Fruit fly (Drosophila melanogaster) whole organism, embryonic: ENCODE data around the gene Dis3l2.

Source experiments
- BtbVII ChIP-seq: fragments of 200-800 bp; sonication (Bioruptor generic); optimal IDR thresholded peaks from 3 replicates; lab custom pipeline; 2017; ENCODE audit warnings: missing biosample characterization, mild to moderate bottlenecking, missing genetic modification characterization
- CG10209 ChIP-seq: fragments of 200-800 bp; sonication (Bioruptor generic); optimal IDR thresholded peaks from 3 replicates; lab custom pipeline; 2017; ENCODE audit warnings: missing biosample characterization, mild to moderate bottlenecking, missing genetic modification characterization, missing genetic modification reagents
- CG10654 ChIP-seq: fragments of 200-800 bp; sonication (Bioruptor generic); optimal IDR thresholded peaks from 2 replicates; lab custom pipeline; 2016; ENCODE audit warnings: missing biosample characterization, missing genetic modification characterization
- CG10959 ChIP-seq: fragments of 200-800 bp; sonication (Bioruptor generic); IDR thresholded peaks from 2 replicates; pipeline ENCODE4 v1.3.6; 2022; ENCODE audit warnings: missing biosample characterization, missing genetic modification characterization
- CG12299 ChIP-seq: fragments of 200-800 bp; sonication (Bioruptor generic); optimal IDR thresholded peaks from 2 replicates; lab custom pipeline; 2018; ENCODE audit warnings: missing biosample characterization, mild to moderate bottlenecking, missing genetic modification characterization
- CG15479 ChIP-seq: fragments of 200-800 bp; sonication (Bioruptor generic); optimal IDR thresholded peaks from 3 replicates; lab custom pipeline; 2019; ENCODE audit warnings: missing biosample characterization, mild to moderate bottlenecking, missing genetic modification characterization, moderate library complexity
- CG17802 ChIP-seq: fragments of 200-800 bp; sonication (Bioruptor generic); optimal IDR thresholded peaks from 2 replicates; lab custom pipeline; 2018; ENCODE audit warnings: missing biosample characterization, mild to moderate bottlenecking, missing genetic modification characterization, moderate library complexity
- CG18619 ChIP-seq: fragments of 200-800 bp; sonication (Bioruptor generic); optimal IDR thresholded peaks from 3 replicates; lab custom pipeline; 2017; ENCODE audit warnings: missing biosample characterization, mild to moderate bottlenecking, missing genetic modification characterization
- CG2116 ChIP-seq: fragments of 200-800 bp; sonication (Bioruptor generic); optimal IDR thresholded peaks from 3 replicates; lab custom pipeline; 2018; ENCODE audit warnings: missing biosample characterization, mild to moderate bottlenecking, missing genetic modification characterization
- CG2199 ChIP-seq: fragments of 200-800 bp; sonication (Bioruptor generic); IDR thresholded peaks from 3 replicates; pipeline ENCODE4 v1.3.6; 2022; ENCODE audit warnings: missing biosample characterization, missing genetic modification characterization
- CG30431 ChIP-seq: fragments of 200-800 bp; sonication (Bioruptor generic); optimal IDR thresholded peaks from 2 replicates; lab custom pipeline; 2017; ENCODE audit warnings: missing biosample characterization, missing genetic modification characterization
- CG3163 ChIP-seq: fragments of 200-800 bp; sonication (Bioruptor generic); optimal IDR thresholded peaks from 3 replicates; lab custom pipeline; 2016; ENCODE audit warnings: missing biosample characterization, missing genetic modification characterization
- CG32767 ChIP-seq: fragments of 200-800 bp; sonication (Bioruptor generic); IDR thresholded peaks from 2 replicates; pipeline ENCODE4 v1.3.6; 2022; ENCODE audit warnings: missing biosample characterization, missing genetic modification characterization
- CG3281 ChIP-seq: fragments of 200-800 bp; sonication (Bioruptor generic); optimal IDR thresholded peaks from 3 replicates; lab custom pipeline; 2017; ENCODE audit warnings: missing biosample characterization, mild to moderate bottlenecking, missing genetic modification characterization
- CG33557 ChIP-seq: fragments of 200-800 bp; sonication (Bioruptor generic); optimal IDR thresholded peaks from 2 replicates; lab custom pipeline; 2019; ENCODE audit warnings: missing biosample characterization, mild to moderate bottlenecking, missing genetic modification characterization, moderate library complexity
- CG4707 ChIP-seq: fragments of 200-800 bp; sonication (Bioruptor generic); optimal IDR thresholded peaks from 2 replicates; lab custom pipeline; 2018; ENCODE audit warnings: missing biosample characterization, mild to moderate bottlenecking, missing genetic modification characterization, moderate library complexity
- CG6654 ChIP-seq: fragments of 200-800 bp; sonication (Bioruptor generic); optimal IDR thresholded peaks from 2 replicates; lab custom pipeline; 2017; ENCODE audit warnings: missing biosample characterization, mild to moderate bottlenecking, missing genetic modification characterization
- CG7786 ChIP-seq: fragments of 200-800 bp; sonication (Bioruptor generic); optimal IDR thresholded peaks from 2 replicates; lab custom pipeline; 2016; ENCODE audit warnings: missing biosample characterization, missing genetic modification characterization
- D ChIP-seq, 2 experiments: fragments of 200-800 bp in 1 of 2; fragments of >200 bp in 1 of 2; sonication (Bioruptor generic) in 1 of 2; optimal IDR thresholded peaks; 2 replicates in 1 of 2; 3 replicates in 1 of 2; lab custom pipeline; 2017; ENCODE audit warnings: mild to moderate bottlenecking in 1 of 2, missing biosample characterization in 1 of 2, missing genetic modification characterization in 1 of 2, missing genetic modification reagents in 1 of 2
- HLHmδ ChIP-seq: fragments of 200-800 bp; sonication (Bioruptor generic); optimal IDR thresholded peaks from 2 replicates; lab custom pipeline; 2018; ENCODE audit warnings: missing biosample characterization, mild to moderate bottlenecking, missing genetic modification characterization, moderate library complexity
- Mrtf ChIP-seq: fragments of 200-800 bp; sonication (Bioruptor generic); IDR thresholded peaks from 3 replicates; pipeline ENCODE4 v1.3.6; 2022; ENCODE audit warnings: missing biosample characterization, missing genetic modification characterization
- Nf-YA ChIP-seq: fragments of 200-800 bp; sonication (Bioruptor generic); IDR thresholded peaks from 2 replicates; pipeline ENCODE4 v1.3.6; 2022; ENCODE audit warnings: missing biosample characterization, missing genetic modification characterization
- Pdp1 ChIP-seq, 2 experiments: fragments of 200-800 bp; sonication (Bioruptor generic); optimal IDR thresholded peaks; 3 replicates each; lab custom pipeline; 2016; ENCODE audit warnings: missing biosample characterization in 2 of 2, missing genetic modification characterization in 2 of 2, mild to moderate bottlenecking in 1 of 2, moderate library complexity in 1 of 2
- Rx ChIP-seq: fragments of 200-800 bp; sonication (Bioruptor generic); IDR thresholded peaks from 2 replicates; pipeline ENCODE4 v1.3.6; 2022; ENCODE audit warnings: missing biosample characterization, missing genetic modification characterization
- TFAM ChIP-seq: fragments of 200-800 bp; sonication (Bioruptor generic); optimal IDR thresholded peaks from 2 replicates; lab custom pipeline; 2017; ENCODE audit warnings: missing biosample characterization, missing genetic modification characterization, inconsistent platforms
- Vsx1 ChIP-seq: fragments of 200-800 bp; sonication (Bioruptor generic); optimal IDR thresholded peaks from 2 replicates; lab custom pipeline; 2017; ENCODE audit warnings: missing biosample characterization, mild to moderate bottlenecking, missing genetic modification characterization, missing genetic modification reagents
- ap ChIP-seq: fragments of 200-800 bp; sonication (Bioruptor generic); IDR thresholded peaks from 2 replicates; pipeline ENCODE4 v1.3.6; 2022; ENCODE audit warnings: missing biosample characterization, missing genetic modification characterization
- ase ChIP-seq: fragments of 200-800 bp; sonication (Bioruptor generic); IDR thresholded peaks from 3 replicates; pipeline ENCODE4 v1.3.6; 2022; ENCODE audit warnings: missing biosample characterization, missing genetic modification characterization
- bigmax ChIP-seq: fragments of 200-800 bp; sonication (Bioruptor generic); optimal IDR thresholded peaks from 2 replicates; lab custom pipeline; 2018; ENCODE audit warnings: missing biosample characterization, mild to moderate bottlenecking, missing genetic modification characterization
- chinmo ChIP-seq: fragments of 200-800 bp; sonication (Bioruptor generic); IDR thresholded peaks from 4 replicates; pipeline ENCODE4 v1.3.6; 2022; ENCODE audit warnings: missing biosample characterization, missing genetic modification characterization; ENCODE audit not compliant: partially characterized antibody
- corto ChIP-seq: fragments of 200-800 bp; sonication (Bioruptor generic); optimal IDR thresholded peaks from 2 replicates; lab custom pipeline; 2016; ENCODE audit warnings: missing biosample characterization, mild to moderate bottlenecking, missing genetic modification characterization, moderate library complexity
- hkb ChIP-seq, 2 experiments: fragments of 200-800 bp in 1 of 2; fragments of >200 bp in 1 of 2; sonication (Bioruptor generic) in 1 of 2; IDR thresholded peaks in 1 of 2; optimal IDR thresholded peaks in 1 of 2; 2 replicates each; pipeline versions ENCODE4 v1.3.6 to Lab custom; 2017 to 2022; ENCODE audit warnings: missing biosample characterization in 1 of 2, missing genetic modification characterization in 1 of 2
- p53 ChIP-seq: fragments of 200-800 bp; sonication (Bioruptor generic); optimal IDR thresholded peaks from 2 replicates; lab custom pipeline; 2016; ENCODE audit warnings: missing biosample characterization, missing genetic modification characterization
- run ChIP-seq: fragments of 200-800 bp; sonication (Bioruptor generic); optimal IDR thresholded peaks from 3 replicates; lab custom pipeline; 2018; ENCODE audit warnings: missing biosample characterization, mild to moderate bottlenecking, missing genetic modification characterization
- sqz ChIP-seq: fragments of 200-800 bp; sonication (Bioruptor generic); optimal IDR thresholded peaks from 3 replicates; lab custom pipeline; 2018; ENCODE audit warnings: missing biosample characterization, mild to moderate bottlenecking, missing genetic modification characterization
- vvl ChIP-seq: fragments of 200-800 bp; sonication (Bioruptor generic); IDR thresholded peaks from 2 replicates; pipeline ENCODE4 v1.3.6; 2022; ENCODE audit warnings: missing biosample characterization, missing genetic modification characterization
- z ChIP-seq: fragments of 200-800 bp; sonication (Bioruptor generic); IDR thresholded peaks from 3 replicates; pipeline ENCODE4 v1.3.6; 2022; ENCODE audit warnings: missing biosample characterization, missing genetic modification characterization
- zfh1 ChIP-seq: fragments of 200-800 bp; sonication (Bioruptor generic); IDR thresholded peaks from 3 replicates; pipeline ENCODE4 v1.3.6; 2022; ENCODE audit warnings: missing biosample characterization, missing genetic modification characterization

Dis3l2 gene

dm6 chr3L:224004-224951, 11.8 kb downstream of the Dis3l2 start (continued):
- TF ChIP-seq CG10654 (GFP tag; lab: Kevin White, UChicago) (no peak), bigmax (GFP tag; lab: Kevin White, UChicago) (peak; percentile 25), D (optimal IDR thresholded peaks at IDR 0.05; lab: Kevin White, UChicago) (peak; percentile 95), D (GFP tag; optimal IDR thresholded peaks at IDR 0.05; lab: Kevin White, UChicago) (peak; percentile 55), zfh1 (GFP tag; lab: Robert Waterston, UW) (peak; percentile 57; the same call in 2 of the 3 replicates), CG7786 (no peak), CG3163 (GFP tag; lab: Kevin White, UChicago) (peak; percentile 20), CG3281 (GFP tag; lab: Kevin White, UChicago) (no peak), Vsx1 (GFP tag; lab: Kevin White, UChicago) (no peak), TFAM (GFP tag; lab: Kevin White, UChicago) (no peak), Mrtf (GFP tag; lab: Robert Waterston, UW) (no peak), CG30431 (GFP tag; lab: Kevin White, UChicago) (no peak), CG10959 (GFP tag; lab: Robert Waterston, UW) (peak; percentile 9; the same call in 1 of the 2 replicates), CG33557 (GFP tag; lab: Kevin White, UChicago) (no peak), CG4707 (GFP tag; lab: Kevin White, UChicago) (no peak), Rx (GFP tag; lab: Robert Waterston, UW) (no peak), CG6654 (GFP tag; lab: Kevin White, UChicago) (no peak), CG17802 (tag; lab: Kevin White, UChicago) (no peak), ase (no peak)

DNA sequence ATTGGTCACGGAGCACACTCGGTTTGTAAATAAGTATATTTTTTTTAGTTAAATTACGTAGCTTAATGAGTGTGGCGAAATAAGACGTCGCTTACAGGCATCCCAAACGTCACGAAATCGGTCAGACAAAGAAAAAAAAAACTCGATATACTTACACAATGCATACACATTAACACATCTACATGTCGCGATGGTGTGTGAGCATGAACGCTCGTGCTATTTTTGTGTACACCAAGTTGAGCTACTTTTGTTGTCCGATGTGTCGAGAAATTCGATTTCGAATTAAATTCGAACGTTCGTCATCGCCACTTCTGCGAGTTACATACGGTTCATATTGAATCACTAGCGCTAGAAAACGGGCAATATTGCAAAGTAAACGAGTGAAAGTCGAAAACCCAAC, 12.6 kb downstream of the Dis3l2 start:
- TF ChIP-seq z (GFP tag; lab: Robert Waterston, UW): peak; percentile 83
- no peak for TF ChIP-seq hkb (optimal IDR thresholded peaks at IDR 0.05; lab: Kevin White, UChicago)
- 0 out of 2 replicates have a peak, but pooled peaks have one; percentile 12 for TF ChIP-seq hkb (GFP tag; IDR thresholded peaks at IDR 0.05; lab: Robert Waterston, UW)
- peak; percentile 36; the same call in 1 of the 2 replicates for TF ChIP-seq vvl (GFP tag; lab: Robert Waterston, UW)
- TF ChIP-seq BtbVII (GFP tag; lab: Kevin White, UChicago): peak; percentile 12
- TF ChIP-seq corto (GFP tag; lab: Kevin White, UChicago): peak; percentile 12
- TF ChIP-seq Nf-YA (GFP tag; lab: Robert Waterston, UW): 0 out of 2 replicates have a peak, but pooled peaks have one; percentile 33
- TF ChIP-seq run (tag; lab: Kevin White, UChicago): no peak
- no peak for TF ChIP-seq CG18619 (GFP tag; lab: Kevin White, UChicago)
- TF ChIP-seq CG2199 (GFP tag; lab: Robert Waterston, UW): peak; percentile 58; the same call in 1 of the 3 replicates
- TF ChIP-seq ap: no peak
- no peak for TF ChIP-seq HLHmδ (GFP tag; lab: Kevin White, UChicago)
- TF ChIP-seq p53 (GFP tag; lab: Kevin White, UChicago): peak; percentile 69
- TF ChIP-seq CG32767 (GFP tag; lab: Robert Waterston, UW): peak; percentile 92
- peak; percentile 87 for TF ChIP-seq sqz
- peak; percentile 44; the same call in 1 of the 4 replicates for TF ChIP-seq chinmo (GFP tag; lab: Robert Waterston, UW)
- peak; percentile 13 for TF ChIP-seq CG12299
- TF ChIP-seq CG10209 (GFP tag; lab: Kevin White, UChicago): no peak
- TF ChIP-seq CG2116 (GFP tag; lab: Kevin White, UChicago): peak; percentile 0
- peak; percentile 26 for TF ChIP-seq CG15479
- TF ChIP-seq Pdp1 (GFP tag; optimal IDR thresholded peaks at IDR 0.05; lab: Kevin White, UChicago): peak in 1 of 2 experiments; percentile 91
- TF ChIP-seq, all 482 proteins: peak for 15
